Worm (Caenorhabditis elegans): ENCODE data around the gene F21A3.11.

DNA sequence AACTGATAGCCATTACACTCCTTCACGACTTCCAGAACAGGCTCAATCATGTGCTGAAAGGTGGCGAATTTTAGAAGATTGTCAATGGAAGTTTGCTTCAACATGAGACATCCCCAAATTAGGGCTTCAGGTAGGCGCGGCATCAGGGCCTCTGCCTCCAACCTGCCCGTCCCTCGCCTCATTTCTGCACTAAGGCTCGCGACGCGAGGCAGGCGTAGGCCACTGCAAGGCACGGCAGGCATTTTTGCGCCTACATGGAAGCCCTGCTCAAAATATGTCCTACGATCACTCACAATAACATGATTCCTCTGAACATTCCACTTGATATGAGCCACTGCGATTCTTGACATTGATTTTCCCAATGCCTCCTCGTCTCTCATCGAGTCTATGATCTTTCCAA lies 10.2 kb upstream of the F21A3.11 start:
- TF ChIP-seq med-1 (GFP tag; optimal IDR thresholded peaks at IDR 0.05; ENCODE audit: insufficient read depth) (no peak), cog-1 (tag; optimal IDR thresholded peaks at IDR 0.05) (no peak)

All from whole organism, midembryonic.